Worm (Caenorhabditis elegans) whole organism, L4/young adult: ENCODE measurements around the gene efhd-1.

Source experiments
- W03F9.2 ChIP-seq: fragments of 150-350 bp; optimal IDR thresholded peaks from 2 replicates; lab custom pipeline; 2014; ENCODE audit warnings: missing biosample characterization, missing genetic modification characterization
- dao-5 ChIP-seq: sonication (generic microtip); optimal IDR thresholded peaks from 2 replicates; lab custom pipeline; 2016; ENCODE audit warnings: missing genotype, missing genetic modification characterization, moderate library complexity, missing compliant biosample characterization
- him-1 ChIP-seq: sonication (generic microtip); optimal IDR thresholded peaks from 2 replicates; lab custom pipeline; 2016; ENCODE audit warnings: missing genotype, missing genetic modification reagents, missing genetic modification characterization, missing compliant biosample characterization

The efhd-1 gene

ce11 chrII:14233879-14234278 lies 55.3 kb downstream of the efhd-1 start, which contains the start of gene men-1:
Gene men-1, minus strand, starts transcription at chrII:14234120.
- no peak for TF ChIP-seq W03F9.2 (tag; lab: Kevin White, UChicago)
- no peak for TF ChIP-seq him-1 (tag; lab: Kevin White, UChicago)
- TF ChIP-seq dao-5 (tag; lab: Kevin White, UChicago), result no peak

- no peak for TF ChIP-seq dao-5 (tag; lab: Kevin White, UChicago)
- no peak for TF ChIP-seq him-1 (tag; lab: Kevin White, UChicago)
- no peak for TF ChIP-seq W03F9.2 (tag; lab: Kevin White, UChicago)
Observed at ce11 chrII:14234375-14235102, 55.9 kb downstream of the efhd-1 start.

ce11 chrII:14236569-14236968 lies 58.0 kb downstream of the efhd-1 start:
- TF ChIP-seq him-1 (tag; lab: Kevin White, UChicago) (no peak), W03F9.2 (tag; lab: Kevin White, UChicago) (no peak), dao-5 (tag; lab: Kevin White, UChicago) (no peak)

ce11 chrII:14237245-14237806 lies 58.7 kb downstream of the efhd-1 start:
- no peak for TF ChIP-seq W03F9.2 (tag; lab: Kevin White, UChicago)
- no peak for TF ChIP-seq him-1 (tag; lab: Kevin White, UChicago)
- TF ChIP-seq dao-5 (tag; lab: Kevin White, UChicago), result no peak
